Fruit fly (Drosophila melanogaster) whole organism, adult: Measurements from ENCODE around the gene CG32713.

Experiments
- CG11617 ChIP-seq: fragments of 200-800 bp; sonication (Bioruptor generic); optimal IDR thresholded peaks from 2 replicates; lab custom pipeline; 2017; ENCODE audit warnings: mild to moderate bottlenecking, missing biosample characterization, missing genetic modification reagents, missing genetic modification characterization
- CG1620 ChIP-seq: fragments of 200-800 bp; sonication (Bioruptor generic); optimal IDR thresholded peaks from 2 replicates; lab custom pipeline; 2016; ENCODE audit warnings: missing biosample characterization, missing genetic modification characterization
- CG5204 ChIP-seq: fragments of 200-800 bp; sonication (Bioruptor generic); optimal IDR thresholded peaks from 2 replicates; lab custom pipeline; 2016; ENCODE audit warnings: missing biosample characterization, missing genetic modification characterization
- CG7045 ChIP-seq: fragments of 200-800 bp; sonication (Bioruptor generic); optimal IDR thresholded peaks from 2 replicates; lab custom pipeline; 2017; ENCODE audit warnings: missing biosample characterization, mild to moderate bottlenecking, missing genetic modification characterization
- CG7101 ChIP-seq: fragments of 200-800 bp; sonication (Bioruptor generic); optimal IDR thresholded peaks from 2 replicates; lab custom pipeline; 2018; ENCODE audit warnings: missing biosample characterization, mild to moderate bottlenecking, missing genetic modification characterization, moderate library complexity
- Clk ChIP-seq: fragments of 200-800 bp; sonication (Bioruptor generic); optimal IDR thresholded peaks from 2 replicates; lab custom pipeline; 2017; ENCODE audit warnings: missing biosample characterization, missing genetic modification characterization
- Crg-1 ChIP-seq: fragments of 200-800 bp; sonication (Bioruptor generic); optimal IDR thresholded peaks from 2 replicates; lab custom pipeline; 2016; ENCODE audit warnings: missing biosample characterization, missing genetic modification characterization
- Hr96 ChIP-seq: fragments of 200-800 bp; sonication (Bioruptor generic); optimal IDR thresholded peaks from 2 replicates; lab custom pipeline; 2016; ENCODE audit warnings: missing biosample characterization, missing genetic modification characterization
- bab1 ChIP-seq: fragments of 200-800 bp; sonication (Bioruptor generic); optimal IDR thresholded peaks from 3 replicates; lab custom pipeline; 2019; ENCODE audit warnings: missing biosample characterization, mild to moderate bottlenecking, missing genetic modification characterization, moderate library complexity
- cic ChIP-seq: fragments of 200-800 bp; sonication (Bioruptor generic); optimal IDR thresholded peaks from 2 replicates; lab custom pipeline; 2017; ENCODE audit warnings: missing biosample characterization, mild to moderate bottlenecking, missing genetic modification characterization, moderate library complexity
- kay ChIP-seq: fragments of 200-800 bp; sonication (Bioruptor generic); peaks from one replicate; lab custom pipeline; 2016; ENCODE audit warnings: missing biosample characterization, missing genetic modification characterization, borderline replicate concordance
- pad ChIP-seq: fragments of 200-800 bp; sonication (Bioruptor generic); optimal IDR thresholded peaks from 3 replicates; lab custom pipeline; 2017; ENCODE audit warnings: missing biosample characterization, missing genetic modification characterization, mild to moderate bottlenecking, moderate library complexity, missing genetic modification reagents

- TF ChIP-seq CG7101 (tag; lab: Kevin White, UChicago) (peak; percentile 59), Crg-1 (no peak), kay (GFP tag; lab: Kevin White, UChicago) (peak; percentile 88), CG7045 (GFP tag; lab: Kevin White, UChicago) (no peak), pad (GFP tag; lab: Kevin White, UChicago) (peak; percentile 85), Clk (GFP tag; lab: Kevin White, UChicago) (no peak), CG5204 (no peak), CG1620 (no peak), CG11617 (GFP tag; lab: Kevin White, UChicago) (peak; percentile 50), cic (GFP tag; lab: Kevin White, UChicago) (peak; percentile 24), Hr96 (GFP tag; lab: Kevin White, UChicago) (no peak), bab1 (GFP tag; lab: Kevin White, UChicago) (peak; percentile 88)
These were observed 36.5 kb downstream of the CG32713 start for dm6 chrX:8420772-8421448.
